Worm (Caenorhabditis elegans) whole organism, L3 larva: ENCODE results near the gene C34B4.2.

Experiments
- aly-2 ChIP-seq: fragments of 150-350 bp; optimal IDR thresholded peaks from 2 replicates; lab custom pipeline; 2014; ENCODE audit warnings: missing biosample characterization, missing genetic modification characterization
- nfya-1 ChIP-seq: sonication (generic microtip); optimal IDR thresholded peaks from 2 replicates; lab custom pipeline; 2017; ENCODE audit warnings: missing genetic modification characterization, mild to moderate bottlenecking, missing compliant biosample characterization, antibody characterized with exemption, moderate library complexity; ENCODE audit not compliant: insufficient read depth

- TF ChIP-seq nfya-1 (no peak), aly-2 (no peak)
Observed at ce11 chrV:13114552-13115237, 31.8 kb downstream of the C34B4.2 start.
